Worm (Caenorhabditis elegans): Measurements from ENCODE around the gene wbp-11.
A peak's percentile ranks its signal among the peaks of the same experiment; 100 is the strongest.

wbp-11 gene

DNA sequence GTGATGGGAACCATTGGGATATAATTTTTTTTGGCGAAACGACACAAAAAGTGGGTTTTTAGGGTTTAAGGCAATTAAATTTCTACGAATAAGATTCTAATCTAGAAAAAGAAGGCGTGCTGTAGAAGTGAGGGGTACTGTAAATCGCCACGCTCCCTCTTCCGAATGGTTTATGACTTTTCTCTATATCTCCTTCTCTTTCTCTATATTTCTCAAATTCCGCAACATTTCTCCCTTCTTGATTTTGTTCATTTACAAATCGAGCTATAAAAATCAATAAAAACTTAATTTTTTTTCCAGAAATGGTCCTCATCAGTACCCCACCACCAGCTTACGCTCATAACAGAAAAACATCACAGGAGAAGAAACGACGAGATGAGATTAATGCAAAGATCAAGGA, 45.4 kb downstream of the wbp-11 start, which contains the start of gene ref-1:
ref-1 (plus strand) TSS at position 301 of the 400 bp plus-strand sequence.
- no peak for TF ChIP-seq pha-4 (GFP tag; IDR thresholded peaks at IDR 0.05)
- no peak for TF ChIP-seq pha-4 (tag; optimal IDR thresholded peaks at IDR 0.05)
- TF ChIP-seq zag-1 (tag; optimal IDR thresholded peaks at IDR 0.05), result no peak
- no peak for TF ChIP-seq ztf-11 (tag; optimal IDR thresholded peaks at IDR 0.05)
- TF ChIP-seq lin-29 (GFP tag; IDR thresholded peaks at IDR 0.05), result no peak
- no peak for TF ChIP-seq nhr-11 (tag; optimal IDR thresholded peaks at IDR 0.05)
- TF ChIP-seq jun-1 (tag; optimal IDR thresholded peaks at IDR 0.05), result no peak
- no peak for TF ChIP-seq dmd-8 (GFP tag; IDR thresholded peaks at IDR 0.05)
- TF ChIP-seq arid-1 (GFP tag; conservative IDR thresholded peaks at IDR 0.05), result no peak
- TF ChIP-seq F26F4.8 (GFP tag; conservative IDR thresholded peaks at IDR 0.05), result no peak
- no peak for TF ChIP-seq lin-1 (GFP tag; IDR thresholded peaks at IDR 0.05)
- TF ChIP-seq nhr-28 (tag; optimal IDR thresholded peaks at IDR 0.05), result no peak
- no peak for TF ChIP-seq zip-2 (tag; optimal IDR thresholded peaks at IDR 0.05)
- TF ChIP-seq lin-39 (tag; optimal IDR thresholded peaks at IDR 0.05), result no peak
- TF ChIP-seq F49E8.2 (tag; optimal IDR thresholded peaks at IDR 0.05; ENCODE audit: borderline replicate concordance), result no peak
- no peak for TF ChIP-seq nhr-102 (tag; optimal IDR thresholded peaks at IDR 0.05)
- TF ChIP-seq ceh-82 (tag; optimal IDR thresholded peaks at IDR 0.05), result no peak
- TF ChIP-seq lir-3 (tag; optimal IDR thresholded peaks at IDR 0.05), result no peak
- TF ChIP-seq mxl-2 (GFP tag; conservative IDR thresholded peaks at IDR 0.05), result no peak
- TF ChIP-seq zip-11 (GFP tag; IDR thresholded peaks at IDR 0.05), result no peak

ce11 chrII:10220631-10221030, 47.9 kb downstream of the wbp-11 start:
- TF ChIP-seq daf-16 (GFP tag; optimal IDR thresholded peaks at IDR 0.05), result no peak
- peak; percentile 26 for TF ChIP-seq daf-16 (tag; optimal IDR thresholded peaks at IDR 0.05)
- TF ChIP-seq nhr-28 (tag; optimal IDR thresholded peaks at IDR 0.05), result peak; percentile 21
- TF ChIP-seq snpc-1.2 (GFP tag; IDR thresholded peaks at IDR 0.05), result no peak

DNA sequence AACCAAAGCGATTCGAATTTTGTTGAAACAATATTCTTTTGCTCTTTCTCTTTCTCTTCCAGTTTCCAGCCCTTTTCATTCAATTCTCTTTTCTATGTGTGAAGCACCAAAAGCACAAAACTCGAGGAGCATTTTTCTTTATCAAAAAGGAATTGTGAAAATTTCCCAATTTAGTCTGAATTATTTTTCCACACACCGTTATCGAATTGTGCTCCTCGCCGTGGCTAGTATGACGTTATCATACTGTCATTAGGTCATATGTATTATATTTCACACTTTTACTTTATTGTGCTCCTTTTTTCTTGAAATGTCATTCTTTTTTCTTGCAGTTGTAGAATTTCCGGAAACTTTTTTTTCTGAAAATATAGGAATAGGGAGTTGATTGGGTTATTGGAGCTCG, 48.9 kb downstream of the wbp-11 start:
- no peak for TF ChIP-seq spr-3 (GFP tag; optimal IDR thresholded peaks at IDR 0.05)
- TF ChIP-seq dve-1 (tag; optimal IDR thresholded peaks at IDR 0.05; ENCODE audit: insufficient read depth), result peak; percentile 43
- TF ChIP-seq php-3 (GFP tag; IDR thresholded peaks at IDR 0.05), result 0 out of 2 replicates have a peak, but pooled peaks have one; percentile 31
- TF ChIP-seq ctbp-1 (GFP tag; IDR thresholded peaks at IDR 0.05), result no peak
- TF ChIP-seq snpc-4 (tag; optimal IDR thresholded peaks at IDR 0.05), result no peak
- TF ChIP-seq daf-16 (GFP tag; optimal IDR thresholded peaks at IDR 0.05), result no peak
- peak; percentile 33 for TF ChIP-seq daf-16 (tag; optimal IDR thresholded peaks at IDR 0.05)
- peak; percentile 59 for TF ChIP-seq nhr-77 (tag; optimal IDR thresholded peaks at IDR 0.05)
- TF ChIP-seq dmd-6 (GFP tag; IDR thresholded peaks at IDR 0.05), result peak; percentile 69
- peak; percentile 94 for TF ChIP-seq pqm-1 (tag; optimal IDR thresholded peaks at IDR 0.05)
- TF ChIP-seq nhr-25 (tag; optimal IDR thresholded peaks at IDR 0.05; ENCODE audit: borderline replicate concordance, insufficient read depth), result no peak
- TF ChIP-seq saeg-2 (GFP tag; IDR thresholded peaks at IDR 0.05), result no peak
- peak; percentile 68 for TF ChIP-seq hlh-11 (tag; optimal IDR thresholded peaks at IDR 0.05)
- TF ChIP-seq zip-11 (GFP tag; IDR thresholded peaks at IDR 0.05), result no peak
- TF ChIP-seq sdz-12 (GFP tag; optimal IDR thresholded peaks at IDR 0.05), result no peak
- TF ChIP-seq zip-2 (tag; optimal IDR thresholded peaks at IDR 0.05), result no peak
- TF ChIP-seq ces-1 (GFP tag; optimal IDR thresholded peaks at IDR 0.05), result no peak
- TF ChIP-seq hif-1 (tag; optimal IDR thresholded peaks at IDR 0.05), result no peak
- peak; percentile 38 for TF ChIP-seq hlh-30 (tag; optimal IDR thresholded peaks at IDR 0.05; ENCODE audit: insufficient read depth)
- TF ChIP-seq nhr-41 (GFP tag; IDR thresholded peaks at IDR 0.05), result 0 out of 2 replicates have a peak, but pooled peaks have one; percentile 12
- peak; percentile 87 for TF ChIP-seq nhr-28 (tag; optimal IDR thresholded peaks at IDR 0.05)
- no peak for TF ChIP-seq lin-29 (GFP tag; IDR thresholded peaks at IDR 0.05)

Data from whole organism, L4 larva.